Fruit fly (Drosophila melanogaster) whole organism, embryonic: ENCODE measurements around the gene CG42390.
A peak's percentile ranks its signal among the peaks of the same experiment; 100 is the strongest.

Source experiments
- CG11085 ChIP-seq: fragments of 200-800 bp; sonication (Bioruptor generic); IDR thresholded peaks from 2 replicates; pipeline ENCODE4 v1.3.6; 2022; ENCODE audit warnings: missing biosample characterization, missing genetic modification characterization
- CG11398 ChIP-seq: fragments of 200-800 bp; sonication (Bioruptor generic); optimal IDR thresholded peaks from 2 replicates; lab custom pipeline; 2016; ENCODE audit warnings: missing biosample characterization, missing genetic modification characterization
- CG11695 ChIP-seq: fragments of 200-800 bp; sonication (Bioruptor generic); IDR thresholded peaks from 3 replicates; pipeline ENCODE4 v1.3.6; 2022; ENCODE audit warnings: missing biosample characterization, missing genetic modification characterization
- CG12942 ChIP-seq: fragments of 200-800 bp; sonication (Bioruptor generic); optimal IDR thresholded peaks from 3 replicates; lab custom pipeline; 2016; ENCODE audit warnings: missing biosample characterization, missing genetic modification characterization
- CG14965 ChIP-seq: fragments of 200-800 bp; sonication (Bioruptor generic); optimal IDR thresholded peaks from 2 replicates; lab custom pipeline; 2016; ENCODE audit warnings: missing biosample characterization, missing genetic modification characterization, borderline replicate concordance
- CG15269 ChIP-seq: fragments of 200-800 bp; sonication (Bioruptor generic); optimal IDR thresholded peaks from 2 replicates; lab custom pipeline; 2018; ENCODE audit warnings: missing biosample characterization, mild to moderate bottlenecking, missing genetic modification characterization, moderate library complexity
- CG15479 ChIP-seq: fragments of 200-800 bp; sonication (Bioruptor generic); optimal IDR thresholded peaks from 3 replicates; lab custom pipeline; 2019; ENCODE audit warnings: missing biosample characterization, mild to moderate bottlenecking, missing genetic modification characterization, moderate library complexity
- CG1647 ChIP-seq: fragments of 200-800 bp; sonication (Bioruptor generic); optimal IDR thresholded peaks from 3 replicates; lab custom pipeline; 2016; ENCODE audit warnings: missing biosample characterization, missing genetic modification characterization
- CG2116 ChIP-seq: fragments of 200-800 bp; sonication (Bioruptor generic); optimal IDR thresholded peaks from 3 replicates; lab custom pipeline; 2018; ENCODE audit warnings: missing biosample characterization, mild to moderate bottlenecking, missing genetic modification characterization
- CG31365 ChIP-seq: fragments of 200-800 bp; sonication (Bioruptor generic); optimal IDR thresholded peaks from 2 replicates; lab custom pipeline; 2018; ENCODE audit warnings: missing biosample characterization, mild to moderate bottlenecking, missing genetic modification characterization
- CG32767 ChIP-seq: fragments of 200-800 bp; sonication (Bioruptor generic); IDR thresholded peaks from 2 replicates; pipeline ENCODE4 v1.3.6; 2022; ENCODE audit warnings: missing biosample characterization, missing genetic modification characterization
- CG32772 ChIP-seq: fragments of 200-800 bp; sonication (Bioruptor generic); IDR thresholded peaks from 2 replicates; pipeline ENCODE4 v1.3.6; 2022; ENCODE audit warnings: missing biosample characterization, missing genetic modification characterization
- CG7372 ChIP-seq: fragments of 200-800 bp; sonication (Bioruptor generic); IDR thresholded peaks from 2 replicates; pipeline ENCODE4 v1.3.6; 2022; ENCODE audit warnings: missing biosample characterization, missing genetic modification characterization
- CHES-1-like ChIP-seq: fragments of 200-800 bp; sonication (Bioruptor generic); optimal IDR thresholded peaks from 2 replicates; lab custom pipeline; 2016; ENCODE audit warnings: missing biosample characterization, missing genetic modification characterization
- CTCF ChIP-seq: fragments of 200-800 bp; sonication (Bioruptor generic); optimal IDR thresholded peaks from 2 replicates; lab custom pipeline; 2017; ENCODE audit warnings: missing biosample characterization, mild to moderate bottlenecking, missing genetic modification characterization, moderate library complexity
- Dp ChIP-seq: fragments of 200-800 bp; sonication (Bioruptor generic); optimal IDR thresholded peaks from 2 replicates; lab custom pipeline; 2018; ENCODE audit warnings: missing biosample characterization, mild to moderate bottlenecking, missing genetic modification characterization, moderate library complexity
- Drgx ChIP-seq: fragments of 200-800 bp; sonication (Bioruptor generic); IDR thresholded peaks from 2 replicates; pipeline ENCODE4 v1.3.6; 2022; ENCODE audit warnings: missing biosample characterization, missing genetic modification characterization
- Eip74EF ChIP-seq, 2 experiments: fragments of 200-800 bp in 1 of 2; fragments of >200 bp in 1 of 2; sonication (Bioruptor generic) in 1 of 2; optimal IDR thresholded peaks; 2 replicates each; lab custom pipeline; 2017 to 2019; ENCODE audit warnings: missing biosample characterization in 2 of 2, missing genetic modification characterization in 2 of 2, mild to moderate bottlenecking in 1 of 2, moderate library complexity in 1 of 2
- HLH3B ChIP-seq: fragments of 200-800 bp; sonication (Bioruptor generic); IDR thresholded peaks from 2 replicates; pipeline ENCODE4 v1.3.6; 2022; ENCODE audit warnings: missing biosample characterization, missing genetic modification characterization
- HLH54F ChIP-seq: fragments of 200-800 bp; sonication (Bioruptor generic); optimal IDR thresholded peaks from 3 replicates; lab custom pipeline; 2016; ENCODE audit warnings: missing biosample characterization, missing genetic modification characterization
- Hand ChIP-seq: fragments of 200-800 bp; sonication (Bioruptor generic); optimal IDR thresholded peaks from 2 replicates; lab custom pipeline; 2017; ENCODE audit warnings: mild to moderate bottlenecking, missing biosample characterization, missing genetic modification reagents, missing genetic modification characterization
- Hr51 ChIP-seq, 2 experiments: fragments of 200-800 bp; sonication (Bioruptor generic); optimal IDR thresholded peaks; 2 replicates in 1 of 2; 3 replicates in 1 of 2; lab custom pipeline; 2016 to 2018; ENCODE audit warnings: missing biosample characterization in 2 of 2, missing genetic modification characterization in 2 of 2, mild to moderate bottlenecking in 1 of 2, moderate library complexity in 1 of 2
- MBD-R2 ChIP-seq: fragments of 200-800 bp; sonication (Bioruptor generic); IDR thresholded peaks from 2 replicates; pipeline ENCODE4 v1.3.6; 2022; ENCODE audit warnings: missing biosample characterization, missing genetic modification characterization
- NC2α ChIP-seq: fragments of 200-800 bp; sonication (Bioruptor generic); optimal IDR thresholded peaks from 2 replicates; lab custom pipeline; 2016; ENCODE audit warnings: missing biosample characterization, missing genetic modification characterization
- Poxn ChIP-seq: fragments of 200-800 bp; sonication (Bioruptor generic); IDR thresholded peaks from 2 replicates; pipeline ENCODE4 v1.3.6; 2022; ENCODE audit warnings: missing biosample characterization, missing genetic modification characterization
- Rx ChIP-seq: fragments of 200-800 bp; sonication (Bioruptor generic); IDR thresholded peaks from 2 replicates; pipeline ENCODE4 v1.3.6; 2022; ENCODE audit warnings: missing biosample characterization, missing genetic modification characterization
- Side ChIP-seq: fragments of 200-800 bp; sonication (Bioruptor generic); optimal IDR thresholded peaks from 2 replicates; lab custom pipeline; 2016; ENCODE audit warnings: missing biosample characterization, missing genetic modification characterization
- Sox102F ChIP-seq: fragments of 200-800 bp; sonication (Bioruptor generic); optimal IDR thresholded peaks from 2 replicates; lab custom pipeline; 2018; ENCODE audit warnings: missing biosample characterization, mild to moderate bottlenecking, missing genetic modification characterization, moderate library complexity
- Taf1 ChIP-seq: fragments of 200-800 bp; sonication (Bioruptor generic); IDR thresholded peaks from 2 replicates; pipeline ENCODE4 v1.3.6; 2022; ENCODE audit warnings: missing biosample characterization, missing genetic modification characterization
- ato ChIP-seq: fragments of 200-800 bp; sonication (Bioruptor generic); IDR thresholded peaks from 2 replicates; pipeline ENCODE4 v1.3.6; 2022; ENCODE audit warnings: missing biosample characterization, missing genetic modification characterization; ENCODE audit not compliant: partially characterized antibody
- croc ChIP-seq: fragments of 200-800 bp; sonication (Bioruptor generic); conservative IDR thresholded peaks from 3 replicates; pipeline ENCODE4 v1.3.6; 2022; ENCODE audit warnings: missing biosample characterization, missing genetic modification characterization
- eve ChIP-seq, 2 experiments: fragments of >200 bp; optimal IDR thresholded peaks; 2 replicates each; lab custom pipeline; 2017; ENCODE audit warnings: missing biosample characterization in 2 of 2, missing genetic modification characterization in 2 of 2
- exex ChIP-seq: fragments of 200-800 bp; sonication (Bioruptor generic); optimal IDR thresholded peaks from 4 replicates; lab custom pipeline; 2018; ENCODE audit warnings: missing biosample characterization, mild to moderate bottlenecking, missing genetic modification characterization, moderate library complexity
- fd64A ChIP-seq: fragments of 200-800 bp; sonication (Bioruptor generic); optimal IDR thresholded peaks from 3 replicates; lab custom pipeline; 2018; ENCODE audit warnings: missing biosample characterization, mild to moderate bottlenecking, missing genetic modification characterization
- knrl ChIP-seq: fragments of 200-800 bp; sonication (Bioruptor generic); IDR thresholded peaks from 3 replicates; pipeline ENCODE4 v1.3.6; 2022; ENCODE audit warnings: missing biosample characterization, missing genetic modification characterization; ENCODE audit not compliant: partially characterized antibody
- lov ChIP-seq, 2 experiments: fragments of 200-800 bp in 1 of 2; fragments of >200 bp in 1 of 2; sonication (Bioruptor generic) in 1 of 2; IDR thresholded peaks in 1 of 2; optimal IDR thresholded peaks in 1 of 2; 2 replicates in 1 of 2; 3 replicates in 1 of 2; pipeline versions ENCODE4 v1.3.6 to Lab custom; 2017 to 2022; ENCODE audit warnings: missing biosample characterization in 1 of 2, missing genetic modification characterization in 1 of 2
- mam ChIP-seq: fragments of 200-800 bp; sonication (Bioruptor generic); optimal IDR thresholded peaks from 3 replicates; lab custom pipeline; 2016; ENCODE audit warnings: missing biosample characterization, missing genetic modification characterization
- nerfin-1 ChIP-seq: fragments of 200-800 bp; sonication (Bioruptor generic); optimal IDR thresholded peaks from 3 replicates; lab custom pipeline; 2019; ENCODE audit warnings: missing biosample characterization, mild to moderate bottlenecking, missing genetic modification characterization, moderate library complexity
- peb ChIP-seq: fragments of 200-800 bp; sonication (Bioruptor generic); IDR thresholded peaks from 2 replicates; pipeline ENCODE4 v1.3.6; 2022; ENCODE audit warnings: missing biosample characterization, missing genetic modification characterization
- prd ChIP-seq, 3 experiments: fragments of >200 bp in 2 of 3; fragments of 200-800 bp in 1 of 3; sonication (Bioruptor generic) in 1 of 3; optimal IDR thresholded peaks in 2 of 3; IDR thresholded peaks in 1 of 3; 2 replicates in 2 of 3; 3 replicates in 1 of 3; pipeline versions ENCODE4 v1.3.6 to Lab custom; 2017 to 2022; ENCODE audit warnings: missing biosample characterization in 1 of 3, missing genetic modification characterization in 1 of 3
- pros ChIP-seq: fragments of 200-800 bp; sonication (Bioruptor generic); optimal IDR thresholded peaks from 3 replicates; lab custom pipeline; 2019; ENCODE audit warnings: missing biosample characterization, mild to moderate bottlenecking, missing genetic modification characterization, moderate library complexity
- slbo ChIP-seq: fragments of 200-800 bp; sonication (Bioruptor generic); IDR thresholded peaks from 2 replicates; pipeline ENCODE4 v1.3.6; 2022; ENCODE audit warnings: missing biosample characterization, missing genetic modification characterization
- usp ChIP-seq: fragments of >200 bp; optimal IDR thresholded peaks from 2 replicates; lab custom pipeline; 2017; ENCODE audit warnings: missing biosample characterization, missing genetic modification characterization
- vvl ChIP-seq: fragments of 200-800 bp; sonication (Bioruptor generic); IDR thresholded peaks from 2 replicates; pipeline ENCODE4 v1.3.6; 2022; ENCODE audit warnings: missing biosample characterization, missing genetic modification characterization
- yki ChIP-seq: fragments of >200 bp; optimal IDR thresholded peaks from 3 replicates; lab custom pipeline; 2018
- zen ChIP-seq: fragments of 200-800 bp; sonication (Bioruptor generic); optimal IDR thresholded peaks from 3 replicates; lab custom pipeline; 2018; ENCODE audit warnings: missing biosample characterization, mild to moderate bottlenecking, missing genetic modification characterization, moderate library complexity
- zf30C ChIP-seq: fragments of 200-800 bp; sonication (Bioruptor generic); optimal IDR thresholded peaks from 3 replicates; lab custom pipeline; 2018; ENCODE audit warnings: missing biosample characterization, mild to moderate bottlenecking, missing genetic modification characterization
- zfh2 ChIP-seq: fragments of 200-800 bp; sonication (Bioruptor generic); optimal IDR thresholded peaks from 2 replicates; lab custom pipeline; 2016; ENCODE audit warnings: missing biosample characterization, missing genetic modification characterization

The CG42390 gene

dm6 chr3R:22145425-22146411 is 25.9 kb downstream of the CG42390 start (continued):
- peak; percentile 53 for TF ChIP-seq mam (GFP tag; lab: Kevin White, UChicago)
- no peak for TF ChIP-seq CG2116 (GFP tag; lab: Kevin White, UChicago)
- TF ChIP-seq CG32767, result peak; percentile 82
- TF ChIP-seq HLH3B (GFP tag; lab: Robert Waterston, UW), result peak; percentile 84
- peak; percentile 41; the same call in 1 of the 2 replicates for TF ChIP-seq CG11085 (GFP tag; lab: Robert Waterston, UW)
- TF ChIP-seq yki (lab: Kevin White, UChicago), result no peak
- TF ChIP-seq zen, result peak; percentile 88
- no peak for TF ChIP-seq MBD-R2 (GFP tag; lab: Robert Waterston, UW)
- TF ChIP-seq pros, result no peak
- TF ChIP-seq Hr51 (GFP tag; optimal IDR thresholded peaks at IDR 0.05; lab: Kevin White, UChicago), result peak in 1 of 2 experiments; percentile 63
- TF ChIP-seq ato (GFP tag; lab: Robert Waterston, UW), result no peak
- no peak for TF ChIP-seq Hand (GFP tag; lab: Kevin White, UChicago)
- TF ChIP-seq HLH54F, result peak; percentile 53
- no peak for TF ChIP-seq prd (optimal IDR thresholded peaks at IDR 0.05; lab: Kevin White, UChicago)
- TF ChIP-seq prd (GFP tag; IDR thresholded peaks at IDR 0.05; lab: Robert Waterston, UW), result peak; percentile 95
- no peak for TF ChIP-seq Taf1 (GFP tag; lab: Robert Waterston, UW)
- peak; percentile 3 for TF ChIP-seq CHES-1-like (GFP tag; lab: Kevin White, UChicago)
- TF ChIP-seq CG32772, result peak; percentile 86
- TF ChIP-seq CG11695 (GFP tag; lab: Robert Waterston, UW), result peak; percentile 70; the same call in 2 of the 3 replicates
- TF ChIP-seq usp (GFP tag; lab: Kevin White, UChicago), result no peak
- peak; percentile 41 for TF ChIP-seq CG1647 (GFP tag; lab: Kevin White, UChicago)
- TF ChIP-seq CG12942, result peak; percentile 44
- TF ChIP-seq zf30C (GFP tag; lab: Kevin White, UChicago), result no peak
- peak; percentile 84 for TF ChIP-seq Drgx
- TF ChIP-seq fd64A (GFP tag; lab: Kevin White, UChicago), result peak; percentile 85
- no peak for TF ChIP-seq lov (optimal IDR thresholded peaks at IDR 0.05; lab: Kevin White, UChicago)
- peak; percentile 85 for TF ChIP-seq lov (GFP tag; IDR thresholded peaks at IDR 0.05; lab: Robert Waterston, UW)
- TF ChIP-seq CG15269 (tag; lab: Kevin White, UChicago), result peak; percentile 54
- TF ChIP-seq peb (GFP tag; lab: Robert Waterston, UW), result peak; percentile 85
- TF ChIP-seq vvl (GFP tag; lab: Robert Waterston, UW), result peak; percentile 89
- peak; percentile 51 for TF ChIP-seq CG11398 (GFP tag; lab: Kevin White, UChicago)
- TF ChIP-seq CTCF, result peak; percentile 32
- peak; percentile 15 for TF ChIP-seq NC2α (GFP tag; lab: Kevin White, UChicago)
- TF ChIP-seq Side (GFP tag; lab: Kevin White, UChicago), result peak; percentile 56
- TF ChIP-seq CG15479 (GFP tag; lab: Kevin White, UChicago), result peak; percentile 79
- peak; percentile 77 for TF ChIP-seq Rx (GFP tag; lab: Robert Waterston, UW)
- TF ChIP-seq exex, result peak; percentile 15
- TF ChIP-seq slbo (GFP tag; lab: Robert Waterston, UW), result peak; percentile 31; the same call in 1 of the 2 replicates
- peak; percentile 83 for TF ChIP-seq Sox102F
- TF ChIP-seq eve (GFP tag; optimal IDR thresholded peaks at IDR 0.05; lab: Kevin White, UChicago), result peak in 1 of 2 experiments; percentile 94
- TF ChIP-seq Eip74EF (GFP tag; optimal IDR thresholded peaks at IDR 0.05; lab: Kevin White, UChicago), result peak in 1 of 2 experiments; percentile 73
- no peak for TF ChIP-seq Poxn (GFP tag; lab: Robert Waterston, UW)
- TF ChIP-seq croc (GFP tag; lab: Robert Waterston, UW), result peak; percentile 82
- peak; percentile 28 for TF ChIP-seq CG14965 (GFP tag; lab: Kevin White, UChicago)
- peak; percentile 63 for TF ChIP-seq CG7372 (GFP tag; lab: Robert Waterston, UW)
- TF ChIP-seq CG31365, result no peak
- TF ChIP-seq nerfin-1 (tag; lab: Kevin White, UChicago), result peak; percentile 84
- no peak for TF ChIP-seq knrl (GFP tag; lab: Robert Waterston, UW)
- no peak for TF ChIP-seq Dp (GFP tag; lab: Kevin White, UChicago)
- no peak for TF ChIP-seq zfh2 (GFP tag; lab: Kevin White, UChicago)
